Fruit fly (Drosophila melanogaster): ENCODE data around the gene CG43208.

dm6 chr3R:13303126-13303525, at the start of gene CG43208:
- TF ChIP-seq psq (optimal IDR thresholded peaks at IDR 0.05) (no peak), EcR (GFP tag; optimal IDR thresholded peaks at IDR 0.05) (no peak), pan (optimal IDR thresholded peaks at IDR 0.05) (no peak), Dll (optimal IDR thresholded peaks at IDR 0.05) (no peak), usp (GFP tag; optimal IDR thresholded peaks at IDR 0.05) (no peak)
